Fruit fly (Drosophila melanogaster): Measurements from ENCODE around the gene Atg8a.

dm6 chrX:10719280-10719679, 48.9 kb downstream of the Atg8a start:
- TF ChIP-seq CG8478 (optimal IDR thresholded peaks at IDR 0.05) (no peak), CTCF (optimal IDR thresholded peaks at IDR 0.05) (no peak)
